Worm (Caenorhabditis elegans) whole organism, L4 larva: ENCODE measurements around the gene T16G1.18.

Experiments
- R02D3.7 ChIP-seq: fragments of 150-350 bp; sonication (generic microtip); optimal IDR thresholded peaks from 3 replicates; lab custom pipeline; 2014; ENCODE audit warnings: missing biosample characterization, missing genetic modification characterization
- T26A8.4 ChIP-seq: fragments of 200-800 bp; sonication (Bioruptor generic); IDR thresholded peaks from 2 replicates; pipeline ENCODE4 v1.3.6; 2022; ENCODE audit warnings: missing genetic modification characterization, missing compliant biosample characterization
- aha-1 ChIP-seq: fragments of 150-350 bp; peaks from one replicate; lab custom pipeline; 2014; ENCODE audit warnings: missing biosample characterization, missing genetic modification characterization
- aly-2 ChIP-seq: sonication (generic microtip); optimal IDR thresholded peaks from 2 replicates; lab custom pipeline; 2018; ENCODE audit warnings: missing biosample characterization, missing genetic modification characterization
- attf-4 ChIP-seq: sonication (generic microtip); optimal IDR thresholded peaks from 3 replicates; lab custom pipeline; 2017; ENCODE audit warnings: missing biosample characterization, missing genetic modification characterization
- ceh-28 ChIP-seq: fragments of 150-350 bp; optimal IDR thresholded peaks from 2 replicates; lab custom pipeline; 2014; ENCODE audit warnings: missing biosample characterization, missing genetic modification reagents, missing genetic modification characterization
- cey-2 ChIP-seq: sonication (generic microtip); optimal IDR thresholded peaks from 3 replicates; lab custom pipeline; 2017; ENCODE audit warnings: missing genetic modification characterization, mild to moderate bottlenecking, missing compliant biosample characterization, antibody characterized with exemption, borderline replicate concordance; ENCODE audit not compliant: insufficient read depth
- ctbp-1 ChIP-seq: fragments of 200-800 bp; sonication (Bioruptor generic); IDR thresholded peaks from 2 replicates; pipeline ENCODE4 v1.3.6; 2022; ENCODE audit warnings: missing genetic modification reagents, missing genetic modification characterization, missing compliant biosample characterization
- daf-8 ChIP-seq: fragments of 200-800 bp; sonication (Bioruptor generic); IDR thresholded peaks from 2 replicates; pipeline ENCODE4 v1.3.6; 2022; ENCODE audit warnings: missing genetic modification characterization, missing compliant biosample characterization
- dmd-6 ChIP-seq: fragments of 200-800 bp; sonication (Bioruptor generic); IDR thresholded peaks from 2 replicates; pipeline ENCODE4 v1.3.6; 2022; ENCODE audit warnings: missing genetic modification reagents, missing genetic modification characterization, missing compliant biosample characterization
- dpl-1 ChIP-seq: fragments of 150-350 bp; optimal IDR thresholded peaks from 2 replicates; lab custom pipeline; 2014; ENCODE audit warnings: missing biosample characterization, missing genetic modification reagents, missing genetic modification characterization
- duxl-1 ChIP-seq: sonication (generic microtip); optimal IDR thresholded peaks from 2 replicates; lab custom pipeline; 2016; ENCODE audit warnings: mild to moderate bottlenecking, missing genetic modification characterization, moderate library complexity, missing compliant biosample characterization; ENCODE audit not compliant: poor library complexity
- dve-1 ChIP-seq: sonication (generic microtip); optimal IDR thresholded peaks from 2 replicates; lab custom pipeline; 2017; ENCODE audit warnings: antibody characterized with exemption, mild to moderate bottlenecking, missing genetic modification characterization, missing compliant biosample characterization; ENCODE audit not compliant: insufficient read depth
- egl-27 ChIP-seq: sonication (generic microtip); optimal IDR thresholded peaks from 3 replicates; lab custom pipeline; 2017; ENCODE audit warnings: missing biosample characterization, missing genetic modification reagents, missing genetic modification characterization
- egl-43 ChIP-seq: fragments of 200-800 bp; sonication (Bioruptor generic); IDR thresholded peaks from 2 replicates; pipeline ENCODE4 v1.3.6; 2022; ENCODE audit warnings: missing genetic modification reagents, missing genetic modification characterization, missing compliant biosample characterization
- fkh-10 ChIP-seq: fragments of 150-350 bp; optimal IDR thresholded peaks from 2 replicates; lab custom pipeline; 2014; ENCODE audit warnings: missing biosample characterization, missing genetic modification reagents, missing genetic modification characterization
- gei-8 ChIP-seq: fragments of 200-800 bp; sonication (Bioruptor generic); optimal IDR thresholded peaks from 2 replicates; lab custom pipeline; 2018; ENCODE audit warnings: mild to moderate bottlenecking, missing genetic modification characterization, missing compliant biosample characterization
- hlh-11 ChIP-seq: fragments of 200-800 bp; sonication (Bioruptor generic); optimal IDR thresholded peaks from 2 replicates; lab custom pipeline; 2018; ENCODE audit warnings: mild to moderate bottlenecking, missing genetic modification characterization, missing compliant biosample characterization
- hlh-30 ChIP-seq: sonication (generic microtip); optimal IDR thresholded peaks from 2 replicates; lab custom pipeline; 2017; ENCODE audit warnings: antibody characterized with exemption, mild to moderate bottlenecking, missing genetic modification characterization, missing compliant biosample characterization; ENCODE audit not compliant: insufficient read depth
- lin-15B ChIP-seq: fragments of 150-350 bp; sonication (generic microtip); optimal IDR thresholded peaks from 3 replicates; lab custom pipeline; 2014; ENCODE audit warnings: missing biosample characterization, missing genetic modification characterization
- madf-5 ChIP-seq, 2 experiments: fragments of 200-800 bp; sonication (Bioruptor generic); IDR thresholded peaks; 2 replicates each; pipeline ENCODE4 v1.3.6; 2022; ENCODE audit warnings: missing compliant biosample characterization in 2 of 2, missing genetic modification characterization in 2 of 2
- mdl-1 ChIP-seq, 2 experiments: fragments of 150-350 bp in 1 of 2; sonication (generic microtip) in 1 of 2; optimal IDR thresholded peaks; 2 replicates each; lab custom pipeline; 2014 to 2017; ENCODE audit warnings: missing biosample characterization in 2 of 2, missing genetic modification characterization in 2 of 2
- mdt-29 ChIP-seq: fragments of 200-800 bp; sonication (Bioruptor generic); IDR thresholded peaks from 2 replicates; pipeline ENCODE4 v1.3.6; 2022; ENCODE audit warnings: missing genetic modification reagents, missing genetic modification characterization, missing compliant biosample characterization
- mep-1 ChIP-seq: fragments of 150-350 bp; sonication (generic microtip); optimal IDR thresholded peaks from 3 replicates; lab custom pipeline; 2014; ENCODE audit warnings: missing biosample characterization, missing genetic modification characterization
- mes-2 ChIP-seq: sonication (generic microtip); optimal IDR thresholded peaks from 2 replicates; lab custom pipeline; 2016; ENCODE audit warnings: missing genotype, mild to moderate bottlenecking, missing genetic modification characterization, missing compliant biosample characterization; ENCODE audit not compliant: poor library complexity, severe bottlenecking
- mxl-2 ChIP-seq: fragments of 200-800 bp; sonication (Bioruptor generic); conservative IDR thresholded peaks from 2 replicates; pipeline ENCODE4 v1.3.6; 2022; ENCODE audit warnings: missing genetic modification reagents, missing genetic modification characterization, missing compliant biosample characterization
- mxl-3 ChIP-seq: fragments of 200-800 bp; sonication (Bioruptor generic); optimal IDR thresholded peaks from 2 replicates; lab custom pipeline; 2018; ENCODE audit warnings: mild to moderate bottlenecking, missing genetic modification characterization, missing compliant biosample characterization
- nhr-25 ChIP-seq: sonication (generic microtip); optimal IDR thresholded peaks from 2 replicates; lab custom pipeline; 2017; ENCODE audit warnings: missing genetic modification characterization, mild to moderate bottlenecking, missing compliant biosample characterization, antibody characterized with exemption, moderate library complexity, borderline replicate concordance; ENCODE audit not compliant: insufficient read depth
- nhr-42 ChIP-seq: fragments of 200-800 bp; sonication (Bioruptor generic); IDR thresholded peaks from 2 replicates; pipeline ENCODE4 v1.3.6; 2022; ENCODE audit warnings: missing genetic modification characterization, missing compliant biosample characterization
- nhr-48 ChIP-seq: sonication (generic microtip); optimal IDR thresholded peaks from 2 replicates; lab custom pipeline; 2016; ENCODE audit warnings: mild to moderate bottlenecking, missing genetic modification characterization, missing compliant biosample characterization
- nhr-77 ChIP-seq: fragments of 150-350 bp; optimal IDR thresholded peaks from 2 replicates; lab custom pipeline; 2014; ENCODE audit warnings: missing biosample characterization, missing genetic modification characterization
- saeg-2 ChIP-seq: fragments of 200-800 bp; sonication (Bioruptor generic); IDR thresholded peaks from 2 replicates; pipeline ENCODE4 v1.3.6; 2022; ENCODE audit warnings: missing genetic modification reagents, missing genetic modification characterization, missing compliant biosample characterization
- skn-1 ChIP-seq: fragments of 150-350 bp; optimal IDR thresholded peaks from 2 replicates; lab custom pipeline; 2014; ENCODE audit warnings: missing biosample characterization, missing genetic modification characterization
- unc-130 ChIP-seq: sonication (generic microtip); optimal IDR thresholded peaks from 2 replicates; lab custom pipeline; 2016; ENCODE audit warnings: missing genetic modification reagents, missing genetic modification characterization, missing compliant biosample characterization
- unc-62 ChIP-seq, 3 experiments: fragments of 150-350 bp in 1 of 3; sonication (generic microtip); optimal IDR thresholded peaks in 2 of 3; peaks in 1 of 3; 1 replicate in 1 of 3; 2 replicates in 2 of 3; lab custom pipeline; 2014 to 2017; ENCODE audit warnings: missing biosample characterization in 3 of 3, missing genetic modification characterization in 3 of 3, missing genetic modification reagents in 3 of 3, missing genotype in 1 of 3
- vab-7 ChIP-seq: fragments of 200-800 bp; sonication (Bioruptor generic); IDR thresholded peaks from 2 replicates; pipeline ENCODE4 v1.3.6; 2022; ENCODE audit warnings: missing genetic modification reagents, missing genetic modification characterization, missing compliant biosample characterization
- zag-1 ChIP-seq: fragments of 150-350 bp; optimal IDR thresholded peaks from 2 replicates; lab custom pipeline; 2014; ENCODE audit warnings: missing biosample characterization, missing genetic modification characterization
- zfp-2 ChIP-seq: sonication (generic microtip); optimal IDR thresholded peaks from 2 replicates; lab custom pipeline; 2016; ENCODE audit warnings: mild to moderate bottlenecking, missing genetic modification characterization, missing compliant biosample characterization
- zfp-3 ChIP-seq: fragments of 200-800 bp; sonication (Bioruptor generic); conservative IDR thresholded peaks from 2 replicates; pipeline ENCODE4 v1.3.6; 2022; ENCODE audit warnings: missing genetic modification reagents, missing genetic modification characterization, missing compliant biosample characterization

Gene T16G1.18

DNA sequence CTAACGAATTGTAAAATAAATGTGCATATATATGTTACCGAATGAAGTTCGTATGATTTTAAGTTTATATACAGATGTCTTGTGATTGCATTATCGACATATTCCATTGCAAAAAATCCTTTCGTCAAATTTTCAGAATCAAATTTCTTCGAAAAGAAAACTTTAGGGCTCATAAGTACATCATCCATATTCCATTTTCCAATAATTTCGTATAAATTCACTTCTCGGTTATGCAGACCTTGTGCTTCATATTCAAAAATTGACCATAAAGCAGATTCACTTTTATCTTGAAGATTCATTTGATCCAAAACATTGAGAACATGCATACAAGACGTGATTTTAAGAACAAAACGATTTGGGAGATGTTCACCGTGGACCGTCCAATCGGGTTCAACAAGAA, 7.7 kb upstream of the T16G1.18 start:
- TF ChIP-seq mes-2 (tag; lab: Kevin White, UChicago) (no peak), T26A8.4 (GFP tag; lab: Robert Waterston, UW) (no peak), attf-4 (tag; lab: Kevin White, UChicago) (no peak), unc-62 (GFP tag; optimal IDR thresholded peaks at IDR 0.05 in 1 of 2; lab: Kevin White, UChicago) (peak in 1 of 2 experiments; percentile 92), unc-62 (tag; optimal IDR thresholded peaks at IDR 0.05; lab: Kevin White, UChicago) (no peak), hlh-11 (tag; lab: Kevin White, UChicago) (no peak)

DNA sequence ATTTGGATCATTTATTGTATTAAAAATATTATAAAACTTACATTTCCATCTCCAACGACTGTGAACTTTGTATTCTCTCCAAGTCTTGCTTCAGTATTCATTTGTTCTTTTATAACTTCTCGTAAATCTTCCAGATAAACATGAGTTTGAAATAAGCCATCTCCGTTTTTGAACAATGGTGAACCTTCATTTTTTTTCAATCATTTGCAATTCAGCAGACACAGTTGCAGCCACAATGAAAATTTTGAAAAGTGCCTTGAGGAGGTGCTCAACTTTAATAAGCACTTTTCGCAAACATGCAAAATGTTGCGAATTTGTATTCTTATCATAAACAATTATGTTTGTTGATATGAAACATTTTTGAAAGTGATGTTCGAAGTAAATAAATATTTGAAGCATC, 6.9 kb upstream of the T16G1.18 start, which contains the start of gene T16G1.3:
Gene T16G1.3 (minus strand): TSS at position 101 of the 400 bp plus-strand sequence.
- TF ChIP-seq R02D3.7 (no peak), egl-43 (GFP tag; lab: Robert Waterston, UW) (no peak), ctbp-1 (GFP tag; lab: Robert Waterston, UW) (no peak), mdt-29 (GFP tag; lab: Robert Waterston, UW) (no peak), mxl-3 (GFP tag; lab: Kevin White, UChicago) (no peak), saeg-2 (GFP tag; lab: Robert Waterston, UW) (no peak), mdl-1 (tag; optimal IDR thresholded peaks at IDR 0.05; lab: Kevin White, UChicago) (no peak), ceh-28 (tag; lab: Kevin White, UChicago) (no peak), cey-2 (tag; lab: Kevin White, UChicago) (no peak), fkh-10 (no peak), mxl-2 (GFP tag; lab: Robert Waterston, UW) (no peak), aha-1 (tag; lab: Kevin White, UChicago) (no peak), mep-1 (tag; lab: Kevin White, UChicago) (no peak), vab-7 (GFP tag; lab: Robert Waterston, UW) (no peak)
- TF ChIP-seq, all 104 proteins: peak for 0

DNA sequence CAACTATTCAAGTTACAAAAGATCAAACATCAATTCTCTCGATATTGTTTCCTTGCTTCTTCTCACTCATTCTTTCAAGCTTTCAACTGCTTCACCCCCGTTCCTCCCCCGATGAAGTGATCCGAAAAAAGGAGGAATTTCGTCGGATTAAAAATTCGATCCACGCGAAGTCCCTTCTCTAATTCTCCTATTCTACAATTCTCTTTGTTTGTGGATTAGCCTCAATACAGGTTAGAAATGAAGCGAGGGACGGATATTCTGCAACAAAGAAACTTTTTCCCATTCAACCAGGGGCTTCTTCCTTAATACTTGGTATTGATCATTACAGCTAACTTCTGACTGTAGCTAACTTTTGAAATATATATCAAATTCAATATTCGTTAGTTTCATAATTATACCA, 6.3 kb upstream of the T16G1.18 start, which contains the start of gene grl-2:
Gene grl-2 (plus strand): TSS at position 301 of the 400 bp plus-strand sequence.
- no peak for TF ChIP-seq skn-1 (tag; lab: Kevin White, UChicago)
- TF ChIP-seq unc-130: no peak
- TF ChIP-seq nhr-42 (GFP tag; lab: Robert Waterston, UW): no peak
- TF ChIP-seq dpl-1: no peak
- no peak for TF ChIP-seq nhr-48
- TF ChIP-seq aly-2 (tag; lab: Kevin White, UChicago): no peak
- no peak for TF ChIP-seq nhr-25 (tag; lab: Kevin White, UChicago)
- TF ChIP-seq lin-15B (tag; lab: Kevin White, UChicago): no peak
- no peak for TF ChIP-seq zfp-2 (tag; lab: Kevin White, UChicago)
- no peak for TF ChIP-seq hlh-30 (tag; lab: Kevin White, UChicago)
- no peak for TF ChIP-seq dmd-6 (GFP tag; lab: Robert Waterston, UW)
- no peak for TF ChIP-seq daf-8 (GFP tag; lab: Robert Waterston, UW)
- no peak for TF ChIP-seq egl-27 (tag; lab: Kevin White, UChicago)
- TF ChIP-seq zfp-3 (GFP tag; lab: Robert Waterston, UW): no peak
- TF ChIP-seq dve-1 (tag; lab: Kevin White, UChicago): no peak
- no peak for TF ChIP-seq madf-5 (GFP tag; IDR thresholded peaks at IDR 0.05; lab: Robert Waterston, UW)

DNA sequence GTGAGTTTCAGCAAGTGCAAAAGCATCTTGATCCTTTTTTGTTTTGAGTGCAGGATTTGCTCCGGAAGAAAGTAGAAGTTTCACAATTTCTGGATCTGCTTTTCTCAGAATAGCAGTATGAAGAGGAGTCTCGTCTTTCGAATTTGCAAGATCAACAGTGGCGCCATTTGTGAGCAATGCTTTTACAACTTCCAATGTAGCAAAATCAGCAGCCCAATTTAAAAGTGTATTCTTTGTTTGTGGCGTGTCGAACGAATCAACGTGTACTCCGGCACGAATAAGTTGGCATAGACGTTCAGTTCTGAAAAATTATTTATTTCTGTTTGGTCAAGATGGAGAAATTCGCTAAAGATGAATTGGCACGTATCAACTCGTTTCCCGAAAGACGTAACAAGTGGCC, 1.5 kb upstream of the T16G1.18 start, which contains the start of gene T16G1.13:
Gene T16G1.13 (plus strand): TSS at position 301 of the 400 bp plus-strand sequence.
- TF ChIP-seq duxl-1 (tag; lab: Kevin White, UChicago) (no peak), nhr-77 (tag; lab: Kevin White, UChicago) (no peak), zag-1 (tag; lab: Kevin White, UChicago) (no peak), unc-62 (GFP tag; optimal IDR thresholded peaks at IDR 0.05 in 1 of 2; lab: Kevin White, UChicago) (peak in 1 of 2 experiments; percentile 29), unc-62 (tag; optimal IDR thresholded peaks at IDR 0.05; lab: Kevin White, UChicago) (no peak), gei-8 (GFP tag; lab: Kevin White, UChicago) (no peak), zfp-2 (tag; lab: Kevin White, UChicago) (no peak)
- TF ChIP-seq, all 104 proteins: peak for 1
